Worm (Caenorhabditis elegans) whole organism, midembryonic: Measurements from ENCODE around the gene abts-4.

Experiments
- T22C8.4 ChIP-seq: fragments of 200-800 bp; sonication (Bioruptor generic); IDR thresholded peaks from 2 replicates; pipeline ENCODE4 v1.3.6; 2022; ENCODE audit warnings: missing genetic modification characterization, missing compliant biosample characterization
- cog-1 ChIP-seq: sonication (generic microtip); optimal IDR thresholded peaks from 2 replicates; lab custom pipeline; 2016; ENCODE audit warnings: missing genetic modification characterization, missing compliant biosample characterization
- flt-1 ChIP-seq: fragments of 200-800 bp; sonication (Bioruptor generic); IDR thresholded peaks from 2 replicates; pipeline ENCODE4 v1.3.6; 2022; ENCODE audit warnings: missing genetic modification characterization, missing compliant biosample characterization
- klf-2 ChIP-seq: fragments of 200-800 bp; sonication (Bioruptor generic); conservative IDR thresholded peaks from 2 replicates; pipeline ENCODE4 v1.3.6; 2022; ENCODE audit warnings: missing genetic modification reagents, missing genetic modification characterization, missing compliant biosample characterization
- med-1 ChIP-seq: sonication (generic microtip); optimal IDR thresholded peaks from 2 replicates; lab custom pipeline; 2017; ENCODE audit warnings: missing genetic modification characterization, mild to moderate bottlenecking, missing compliant biosample characterization, antibody characterized with exemption, missing genetic modification reagents; ENCODE audit not compliant: insufficient read depth
- ref-1 ChIP-seq: fragments of 200-800 bp; sonication (Bioruptor generic); conservative IDR thresholded peaks from 2 replicates; pipeline ENCODE4 v1.3.6; 2022; ENCODE audit warnings: missing genetic modification reagents, missing genetic modification characterization, missing compliant biosample characterization
- tab-1 ChIP-seq: fragments of 200-800 bp; sonication (Bioruptor generic); IDR thresholded peaks from 2 replicates; pipeline ENCODE4 v1.3.6; 2022; ENCODE audit warnings: missing genetic modification characterization, missing compliant biosample characterization
- ztf-23 ChIP-seq: fragments of 200-800 bp; sonication (Bioruptor generic); IDR thresholded peaks from 2 replicates; pipeline ENCODE4 v1.3.6; 2022; ENCODE audit warnings: missing genetic modification reagents, missing genetic modification characterization, missing compliant biosample characterization
- ztf-29 ChIP-seq: fragments of 200-800 bp; sonication (Bioruptor generic); IDR thresholded peaks from 2 replicates; pipeline ENCODE4 v1.3.6; 2022; ENCODE audit warnings: missing genetic modification reagents, missing genetic modification characterization, missing compliant biosample characterization

Gene abts-4

ce11 chrX:6702249-6702648 lies 59.3 kb downstream of the abts-4 start, which contains the start of gene acr-2:
TSS of gene acr-2 (plus strand) at chrX:6702549.
- TF ChIP-seq klf-2 (GFP tag; lab: Robert Waterston, UW) (no peak), cog-1 (no peak), T22C8.4 (GFP tag; lab: Robert Waterston, UW) (no peak), tab-1 (GFP tag; lab: Robert Waterston, UW) (no peak), flt-1 (GFP tag; lab: Robert Waterston, UW) (no peak), ref-1 (no peak), ztf-23 (no peak), ztf-29 (GFP tag; lab: Robert Waterston, UW) (no peak), med-1 (no peak)

DNA sequence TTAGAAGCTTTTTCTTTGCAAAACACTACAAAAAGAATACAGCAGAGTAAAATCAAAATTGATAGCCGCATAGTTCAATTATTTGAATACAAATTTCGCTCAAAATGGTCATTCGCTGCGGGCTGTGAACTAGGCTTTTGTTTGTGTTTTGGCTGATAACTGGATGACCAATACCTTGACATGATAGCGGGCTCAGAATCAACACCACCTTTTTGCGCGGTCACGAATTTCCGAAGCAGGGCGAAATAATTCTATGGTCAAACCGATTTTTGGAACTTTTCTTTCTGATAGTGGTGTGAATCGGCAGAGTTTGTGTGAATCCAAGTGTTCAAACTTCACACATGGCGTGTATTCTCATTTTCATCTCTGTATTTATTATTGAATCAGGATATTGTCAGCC lies 63.3 kb downstream of the abts-4 start, which contains the start of the genes F38B6.7 and F38B6.2:
Gene F38B6.7 (minus strand): TSS at position 101 of the 400 bp plus-strand sequence.
Gene F38B6.2 (plus strand): TSS at position 267 of the 400 bp plus-strand sequence.
- no peak for TF ChIP-seq tab-1 (GFP tag; lab: Robert Waterston, UW)
- no peak for TF ChIP-seq klf-2 (GFP tag; lab: Robert Waterston, UW)
- no peak for TF ChIP-seq ref-1
- TF ChIP-seq med-1: no peak
- no peak for TF ChIP-seq ztf-23
- TF ChIP-seq cog-1: no peak
- TF ChIP-seq flt-1 (GFP tag; lab: Robert Waterston, UW): no peak
- no peak for TF ChIP-seq ztf-29 (GFP tag; lab: Robert Waterston, UW)
- TF ChIP-seq T22C8.4 (GFP tag; lab: Robert Waterston, UW): no peak
